Worm (Caenorhabditis elegans) whole organism, L2 larva: Measurements from ENCODE around the gene F57B1.1.
A peak's percentile ranks its signal among the peaks of the same experiment; 100 is the strongest.

Source experiments
- C34F6.9 ChIP-seq: fragments of 150-350 bp; optimal IDR thresholded peaks from 2 replicates; lab custom pipeline; 2014; ENCODE audit warnings: missing biosample characterization, missing genetic modification characterization
- F13H6.1 ChIP-seq: sonication (generic microtip); optimal IDR thresholded peaks from 2 replicates; lab custom pipeline; 2016; ENCODE audit warnings: missing genetic modification characterization, missing compliant biosample characterization
- R02D3.7 ChIP-seq: fragments of 150-350 bp; optimal IDR thresholded peaks from 2 replicates; lab custom pipeline; 2014; ENCODE audit warnings: missing biosample characterization, missing genetic modification characterization
- Y55F3AM.14 ChIP-seq: fragments of 200-800 bp; sonication (Bioruptor generic); optimal IDR thresholded peaks from 2 replicates; lab custom pipeline; 2018; ENCODE audit warnings: mild to moderate bottlenecking, missing genetic modification characterization, missing compliant biosample characterization
- ZK546.5 ChIP-seq: sonication (generic microtip); optimal IDR thresholded peaks from 2 replicates; lab custom pipeline; 2017; ENCODE audit warnings: missing biosample characterization, missing genetic modification characterization
- alr-1 ChIP-seq: fragments of 150-350 bp; optimal IDR thresholded peaks from 2 replicates; lab custom pipeline; 2014; ENCODE audit warnings: missing biosample characterization, missing genetic modification characterization
- aly-2 ChIP-seq: fragments of 150-350 bp; optimal IDR thresholded peaks from 2 replicates; lab custom pipeline; 2014; ENCODE audit warnings: missing biosample characterization, missing genetic modification characterization
- ama-1 ChIP-seq: fragments of 150-350 bp; optimal IDR thresholded peaks from 2 replicates; lab custom pipeline; 2018; ENCODE audit warnings: inconsistent platforms
- blmp-1 ChIP-seq: sonication (generic microtip); optimal IDR thresholded peaks from 2 replicates; lab custom pipeline; 2017; ENCODE audit warnings: missing genetic modification characterization, mild to moderate bottlenecking, missing compliant biosample characterization, antibody characterized with exemption, moderate library complexity; ENCODE audit not compliant: insufficient read depth
- ceh-16 ChIP-seq: fragments of 150-350 bp; optimal IDR thresholded peaks from 2 replicates; lab custom pipeline; 2014; ENCODE audit warnings: missing biosample characterization, missing genetic modification characterization
- ceh-82 ChIP-seq: fragments of 150-350 bp; optimal IDR thresholded peaks from 2 replicates; lab custom pipeline; 2014; ENCODE audit warnings: missing biosample characterization, missing genetic modification characterization
- crh-2 ChIP-seq: sonication (generic microtip); optimal IDR thresholded peaks from 2 replicates; lab custom pipeline; 2017; ENCODE audit warnings: missing biosample characterization, missing genetic modification characterization
- egl-27 ChIP-seq: sonication (generic microtip); optimal IDR thresholded peaks from 3 replicates; lab custom pipeline; 2017; ENCODE audit warnings: missing biosample characterization, missing genetic modification reagents, missing genetic modification characterization
- gmeb-1 ChIP-seq: fragments of 150-350 bp; optimal IDR thresholded peaks from 2 replicates; lab custom pipeline; 2014; ENCODE audit warnings: missing biosample characterization, missing genetic modification characterization
- lin-11 ChIP-seq: fragments of 150-350 bp; sonication (generic microtip); optimal IDR thresholded peaks from 2 replicates; lab custom pipeline; 2014; ENCODE audit warnings: missing biosample characterization, missing genetic modification characterization, inconsistent platforms, mixed read lengths
- lin-13 ChIP-seq: fragments of 150-350 bp; optimal IDR thresholded peaks from 2 replicates; lab custom pipeline; 2014; ENCODE audit warnings: missing biosample characterization, missing genetic modification reagents, missing genetic modification characterization
- lin-39 ChIP-seq: fragments of 150-350 bp; optimal IDR thresholded peaks from 2 replicates; lab custom pipeline; 2014; ENCODE audit warnings: missing biosample characterization, missing genetic modification reagents, missing genetic modification characterization
- lsy-2 ChIP-seq, 2 experiments: fragments of 150-350 bp in 1 of 2; sonication (generic microtip) in 1 of 2; optimal IDR thresholded peaks; 2 replicates each; lab custom pipeline; 2014 to 2017; ENCODE audit warnings: missing biosample characterization in 2 of 2, missing genetic modification characterization in 2 of 2
- mab-5 ChIP-seq: fragments of 150-350 bp; optimal IDR thresholded peaks from 2 replicates; lab custom pipeline; 2014; ENCODE audit warnings: missing biosample characterization, missing genetic modification characterization
- mbf-1 ChIP-seq: sonication (generic microtip); optimal IDR thresholded peaks from 2 replicates; lab custom pipeline; 2017; ENCODE audit warnings: missing biosample characterization, missing genetic modification characterization
- mdl-1 ChIP-seq, 2 experiments: fragments of 150-350 bp in 1 of 2; sonication (generic microtip) in 1 of 2; optimal IDR thresholded peaks; 2 replicates each; lab custom pipeline; 2017; ENCODE audit warnings: missing biosample characterization in 2 of 2, missing genetic modification characterization in 2 of 2
- nhr-11 ChIP-seq: fragments of 150-350 bp; optimal IDR thresholded peaks from 2 replicates; lab custom pipeline; 2014; ENCODE audit warnings: missing biosample characterization, missing genetic modification characterization
- nhr-12 ChIP-seq: fragments of 150-350 bp; optimal IDR thresholded peaks from 2 replicates; lab custom pipeline; 2014; ENCODE audit warnings: missing biosample characterization, missing genetic modification characterization
- nhr-129 ChIP-seq: fragments of 150-350 bp; optimal IDR thresholded peaks from 2 replicates; lab custom pipeline; 2014; ENCODE audit warnings: missing biosample characterization, missing genetic modification characterization
- nhr-21 ChIP-seq: fragments of 150-350 bp; optimal IDR thresholded peaks from 2 replicates; lab custom pipeline; 2014; ENCODE audit warnings: missing biosample characterization, missing genetic modification characterization
- nhr-23 ChIP-seq: fragments of 150-350 bp; optimal IDR thresholded peaks from 2 replicates; lab custom pipeline; 2014; ENCODE audit warnings: missing biosample characterization, missing genetic modification reagents, missing genetic modification characterization
- nhr-237 ChIP-seq: fragments of 150-350 bp; optimal IDR thresholded peaks from 2 replicates; lab custom pipeline; 2014; ENCODE audit warnings: missing biosample characterization, missing genetic modification characterization
- nhr-25 ChIP-seq: fragments of 150-350 bp; sonication (generic microtip); optimal IDR thresholded peaks from 3 replicates; lab custom pipeline; 2014; ENCODE audit warnings: missing biosample characterization, missing genetic modification characterization
- nhr-6 ChIP-seq: fragments of 150-350 bp; optimal IDR thresholded peaks from 2 replicates; lab custom pipeline; 2014; ENCODE audit warnings: missing biosample characterization, missing genetic modification characterization
- peb-1 ChIP-seq: fragments of 150-350 bp; optimal IDR thresholded peaks from 2 replicates; lab custom pipeline; 2014; ENCODE audit warnings: missing biosample characterization, missing genetic modification characterization
- sem-4 ChIP-seq: fragments of 150-350 bp; optimal IDR thresholded peaks from 2 replicates; lab custom pipeline; 2014; ENCODE audit warnings: missing biosample characterization, missing genetic modification reagents, missing genetic modification characterization
- skn-1 ChIP-seq: sonication (generic microtip); optimal IDR thresholded peaks from 2 replicates; lab custom pipeline; 2017; ENCODE audit warnings: missing biosample characterization, missing genetic modification characterization
- sma-3 ChIP-seq: sonication (generic microtip); optimal IDR thresholded peaks from 2 replicates; lab custom pipeline; 2016; ENCODE audit warnings: missing genetic modification reagents, missing genetic modification characterization, missing compliant biosample characterization
- sma-9 ChIP-seq, 2 experiments: fragments of 150-350 bp in 1 of 2; sonication (generic microtip) in 1 of 2; optimal IDR thresholded peaks; 2 replicates each; lab custom pipeline; 2014 to 2016; ENCODE audit warnings: missing genetic modification characterization in 2 of 2, mild to moderate bottlenecking in 1 of 2, missing biosample characterization in 1 of 2, missing compliant biosample characterization in 1 of 2, missing genetic modification reagents in 1 of 2, moderate library complexity in 1 of 2
- snpc-4 ChIP-seq: fragments of 150-350 bp; optimal IDR thresholded peaks from 2 replicates; lab custom pipeline; 2014; ENCODE audit warnings: missing biosample characterization, missing genetic modification characterization
- unc-39 ChIP-seq: fragments of 150-350 bp; optimal IDR thresholded peaks from 2 replicates; lab custom pipeline; 2014; ENCODE audit warnings: missing biosample characterization, missing genetic modification characterization
- unc-62 ChIP-seq: fragments of 150-350 bp; optimal IDR thresholded peaks from 2 replicates; lab custom pipeline; 2014; ENCODE audit warnings: missing biosample characterization, missing genetic modification reagents, missing genetic modification characterization
- ztf-1 ChIP-seq: fragments of 200-800 bp; sonication (Bioruptor generic); conservative IDR thresholded peaks from 2 replicates; pipeline ENCODE4 v1.3.6; 2022; ENCODE audit warnings: missing genetic modification characterization, missing compliant biosample characterization
- ztf-4 ChIP-seq: fragments of 150-350 bp; optimal IDR thresholded peaks from 2 replicates; lab custom pipeline; 2014; ENCODE audit warnings: missing biosample characterization, missing genetic modification characterization

Gene F57B1.1

DNA sequence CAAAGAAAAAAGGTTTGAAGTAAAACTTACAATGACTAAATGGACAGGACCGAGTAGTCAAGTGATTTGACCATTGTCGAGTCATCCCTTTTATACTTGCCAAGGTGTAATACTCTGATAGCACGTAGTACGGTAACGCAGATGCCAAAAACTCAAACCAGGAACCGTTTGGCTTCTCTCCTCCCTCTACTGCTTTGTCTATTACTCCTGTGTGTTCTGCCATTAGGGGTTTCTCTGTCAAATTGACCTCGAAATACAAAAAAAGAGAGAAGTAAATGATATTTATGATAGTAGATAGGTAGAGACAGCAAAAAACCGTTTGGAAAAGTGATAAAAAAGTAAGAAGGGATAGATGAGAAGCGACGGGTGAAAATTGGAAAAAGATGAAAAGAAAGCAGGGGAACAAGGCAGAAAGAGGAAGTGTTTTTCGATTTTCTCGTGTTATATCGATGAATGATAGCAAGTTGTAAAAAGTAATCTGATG is 6.7 kb upstream of the F57B1.1 start, which contains the start of the genes col-159 and col-160:
Gene col-159 (minus strand): TSS at position 51 of the 484 bp plus-strand sequence.
Gene col-160 (minus strand): TSS at position 63 of the 484 bp plus-strand sequence.
- TF ChIP-seq ztf-1 (GFP tag; lab: Robert Waterston, UW) (no peak), sem-4 (tag; lab: Kevin White, UChicago) (no peak), nhr-129 (tag; lab: Kevin White, UChicago) (peak; percentile 77), ztf-4 (tag; lab: Kevin White, UChicago) (no peak), ZK546.5 (tag; lab: Kevin White, UChicago) (no peak), lin-39 (tag; lab: Kevin White, UChicago) (no peak), C34F6.9 (tag; lab: Kevin White, UChicago) (no peak), peb-1 (no peak), egl-27 (peak; percentile 69), nhr-21 (tag; lab: Kevin White, UChicago) (peak; percentile 44), blmp-1 (tag; lab: Kevin White, UChicago) (peak; percentile 83), unc-39 (tag; lab: Kevin White, UChicago) (no peak), ceh-82 (no peak), crh-2 (peak; percentile 36), unc-62 (no peak), lsy-2 (tag; optimal IDR thresholded peaks at IDR 0.05; lab: Kevin White, UChicago) (peak in 1 of 2 experiments; percentile 4), sma-9 (GFP tag; optimal IDR thresholded peaks at IDR 0.05; lab: Kevin White, UChicago) (peak; percentile 26), sma-9 (tag; optimal IDR thresholded peaks at IDR 0.05; lab: Kevin White, UChicago) (no peak), R02D3.7 (no peak), ceh-16 (no peak), nhr-11 (no peak), ama-1 (lab: Kevin White, UChicago) (no peak), lin-11 (tag; lab: Kevin White, UChicago) (no peak), Y55F3AM.14 (GFP tag; lab: Kevin White, UChicago) (peak; percentile 21), nhr-12 (tag; lab: Kevin White, UChicago) (no peak), mdl-1 (tag; optimal IDR thresholded peaks at IDR 0.05; lab: Kevin White, UChicago) (no peak), nhr-6 (tag; lab: Kevin White, UChicago) (no peak), aly-2 (tag; lab: Kevin White, UChicago) (no peak), nhr-25 (tag; lab: Kevin White, UChicago) (peak; percentile 72), nhr-237 (tag; lab: Kevin White, UChicago) (no peak), sma-3 (GFP tag; lab: Kevin White, UChicago) (peak; percentile 74), gmeb-1 (tag; lab: Kevin White, UChicago) (no peak), alr-1 (no peak), mbf-1 (no peak), snpc-4 (no peak), nhr-23 (tag; lab: Kevin White, UChicago) (no peak), mab-5 (no peak)

DNA sequence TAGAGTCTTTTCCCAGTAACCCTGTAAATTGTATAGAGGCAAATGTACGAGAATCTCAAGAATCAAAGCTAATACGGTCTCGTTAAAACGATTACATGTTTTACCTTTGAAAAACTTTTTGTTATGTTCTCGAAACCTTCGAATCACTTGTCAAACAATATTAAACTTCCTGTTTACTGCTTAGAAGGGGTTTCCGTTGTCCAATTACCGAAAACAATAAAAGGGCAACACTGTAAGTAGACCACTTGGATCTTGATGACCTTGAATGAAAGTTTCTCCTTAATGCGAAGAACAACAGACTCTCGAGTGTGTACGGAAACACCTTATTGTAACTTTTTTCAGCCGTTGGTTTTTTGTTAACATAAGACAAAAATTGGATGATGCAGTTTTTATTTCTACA is 5.2 kb upstream of the F57B1.1 start:
- TF ChIP-seq nhr-23 (tag; lab: Kevin White, UChicago) (no peak), blmp-1 (tag; lab: Kevin White, UChicago) (no peak), aly-2 (tag; lab: Kevin White, UChicago) (no peak), nhr-6 (tag; lab: Kevin White, UChicago) (no peak), sma-3 (GFP tag; lab: Kevin White, UChicago) (peak; percentile 15), F13H6.1 (no peak), lin-13 (GFP tag; lab: Kevin White, UChicago) (no peak), lin-39 (tag; lab: Kevin White, UChicago) (no peak), mab-5 (no peak), nhr-25 (tag; lab: Kevin White, UChicago) (peak; percentile 82), unc-62 (no peak), C34F6.9 (tag; lab: Kevin White, UChicago) (no peak), lsy-2 (tag; optimal IDR thresholded peaks at IDR 0.05; lab: Kevin White, UChicago) (peak in 1 of 2 experiments; percentile 6), skn-1 (tag; lab: Kevin White, UChicago) (no peak)

DNA sequence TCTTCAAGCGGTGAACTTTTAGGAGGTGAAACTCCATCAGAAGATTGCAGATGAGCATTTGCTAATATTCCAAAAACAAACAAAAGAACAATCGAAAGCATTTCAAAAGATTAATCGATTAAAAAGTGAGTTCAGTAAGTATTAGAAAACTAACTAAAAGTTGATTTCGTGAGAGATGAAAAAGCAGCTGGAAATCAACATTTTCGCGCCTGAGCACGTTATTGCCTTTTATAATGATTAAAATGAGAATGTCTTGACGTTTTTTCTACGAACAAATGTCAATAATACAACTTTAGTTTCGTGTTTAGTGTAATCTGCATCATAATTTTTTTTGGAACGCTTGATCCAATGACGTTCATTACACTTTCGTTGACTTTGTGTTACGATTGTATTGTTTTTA is 2.4 kb upstream of the F57B1.1 start, which contains the start of gene F57B1.9:
Gene F57B1.9 (minus strand): TSS at position 101 of the 400 bp plus-strand sequence.
- TF ChIP-seq sma-3 (GFP tag; lab: Kevin White, UChicago), result no peak
- peak; percentile 55 for TF ChIP-seq nhr-25 (tag; lab: Kevin White, UChicago)
- TF ChIP-seq Y55F3AM.14 (GFP tag; lab: Kevin White, UChicago), result no peak
- TF ChIP-seq, all 48 proteins: peak for 1
